Fruit fly (Drosophila melanogaster) whole organism, embryonic: ENCODE data around the gene Ipo9.

Experiments used
- CG10543 ChIP-seq: fragments of 200-800 bp; sonication (Bioruptor generic); optimal IDR thresholded peaks from 3 replicates; lab custom pipeline; 2017; ENCODE audit warnings: missing biosample characterization, mild to moderate bottlenecking, missing genetic modification characterization, moderate library complexity
- CG10565 ChIP-seq: fragments of 200-800 bp; sonication (Bioruptor generic); optimal IDR thresholded peaks from 3 replicates; lab custom pipeline; 2016; ENCODE audit warnings: missing biosample characterization, mild to moderate bottlenecking, missing genetic modification characterization
- CG11085 ChIP-seq: fragments of 200-800 bp; sonication (Bioruptor generic); IDR thresholded peaks from 2 replicates; pipeline ENCODE4 v1.3.6; 2022; ENCODE audit warnings: missing biosample characterization, missing genetic modification characterization
- CG12299 ChIP-seq: fragments of 200-800 bp; sonication (Bioruptor generic); optimal IDR thresholded peaks from 2 replicates; lab custom pipeline; 2018; ENCODE audit warnings: missing biosample characterization, mild to moderate bottlenecking, missing genetic modification characterization
- CG13894 ChIP-seq: fragments of 200-800 bp; sonication (Bioruptor generic); optimal IDR thresholded peaks from 3 replicates; lab custom pipeline; 2018; ENCODE audit warnings: missing biosample characterization, mild to moderate bottlenecking, missing genetic modification characterization, moderate library complexity
- CG15011 ChIP-seq: fragments of 200-800 bp; sonication (Bioruptor generic); optimal IDR thresholded peaks from 3 replicates; lab custom pipeline; 2018; ENCODE audit warnings: missing biosample characterization, mild to moderate bottlenecking, missing genetic modification characterization
- CG1602 ChIP-seq: fragments of 200-800 bp; sonication (Bioruptor generic); optimal IDR thresholded peaks from 3 replicates; lab custom pipeline; 2016; ENCODE audit warnings: missing biosample characterization, missing genetic modification characterization
- CG1792 ChIP-seq: fragments of 200-800 bp; sonication (Bioruptor generic); optimal IDR thresholded peaks from 2 replicates; lab custom pipeline; 2016; ENCODE audit warnings: missing biosample characterization, missing genetic modification characterization
- CG18476 ChIP-seq: fragments of 200-800 bp; sonication (Bioruptor generic); optimal IDR thresholded peaks from 2 replicates; lab custom pipeline; 2016; ENCODE audit warnings: missing biosample characterization, mild to moderate bottlenecking, missing genetic modification characterization
- CG32767 ChIP-seq: fragments of 200-800 bp; sonication (Bioruptor generic); IDR thresholded peaks from 2 replicates; pipeline ENCODE4 v1.3.6; 2022; ENCODE audit warnings: missing biosample characterization, missing genetic modification characterization
- CG3726 ChIP-seq: fragments of 200-800 bp; sonication (Bioruptor generic); IDR thresholded peaks from 3 replicates; pipeline ENCODE4, ENCODE4 v1.3.6; 2022; ENCODE audit warnings: missing biosample characterization, missing genetic modification characterization
- CG4617 ChIP-seq: fragments of 200-800 bp; sonication (Bioruptor generic); optimal IDR thresholded peaks from 3 replicates; lab custom pipeline; 2016; ENCODE audit warnings: missing biosample characterization, missing genetic modification characterization, borderline replicate concordance
- CG6175 ChIP-seq: fragments of 200-800 bp; sonication (Bioruptor generic); IDR thresholded peaks from 3 replicates; pipeline ENCODE4 v1.3.6; 2022; ENCODE audit warnings: missing biosample characterization, missing genetic modification characterization
- CG6254 ChIP-seq: fragments of 200-800 bp; sonication (Bioruptor generic); optimal IDR thresholded peaks from 3 replicates; lab custom pipeline; 2017; ENCODE audit warnings: mild to moderate bottlenecking, missing biosample characterization, missing genetic modification reagents, missing genetic modification characterization
- CG6689 ChIP-seq: fragments of 200-800 bp; sonication (Bioruptor generic); IDR thresholded peaks from 2 replicates; pipeline ENCODE4 v1.3.6; 2022; ENCODE audit warnings: missing biosample characterization, missing genetic modification characterization
- CG7556 ChIP-seq: fragments of 200-800 bp; sonication (Bioruptor generic); optimal IDR thresholded peaks from 2 replicates; lab custom pipeline; 2017; ENCODE audit warnings: missing biosample characterization, mild to moderate bottlenecking, missing genetic modification characterization
- CG9727 ChIP-seq: fragments of 200-800 bp; sonication (Bioruptor generic); optimal IDR thresholded peaks from 3 replicates; lab custom pipeline; 2017; ENCODE audit warnings: missing biosample characterization, mild to moderate bottlenecking, missing genetic modification characterization
- CG9797 ChIP-seq: fragments of 200-800 bp; sonication (Bioruptor generic); optimal IDR thresholded peaks from 3 replicates; lab custom pipeline; 2018; ENCODE audit warnings: missing biosample characterization, mild to moderate bottlenecking, missing genetic modification characterization
- CG9932 ChIP-seq: fragments of 200-800 bp; sonication (Bioruptor generic); IDR thresholded peaks from 2 replicates; pipeline ENCODE4 v1.3.6; 2022; ENCODE audit warnings: missing biosample characterization, missing genetic modification characterization
- D19A ChIP-seq: fragments of 200-800 bp; optimal IDR thresholded peaks from 3 replicates; lab custom pipeline; 2019; ENCODE audit warnings: missing biosample characterization, mild to moderate bottlenecking, missing genetic modification characterization, moderate library complexity
- Dek ChIP-seq: fragments of 200-800 bp; sonication (Bioruptor generic); optimal IDR thresholded peaks from 3 replicates; lab custom pipeline; 2019; ENCODE audit warnings: missing biosample characterization, mild to moderate bottlenecking, missing genetic modification characterization, moderate library complexity
- E2f1 ChIP-seq: fragments of 200-800 bp; sonication (Bioruptor generic); IDR thresholded peaks from 2 replicates; pipeline ENCODE4 v1.3.6; 2022; ENCODE audit warnings: missing biosample characterization, missing genetic modification characterization
- E2f2 ChIP-seq: fragments of 200-800 bp; sonication (Bioruptor generic); IDR thresholded peaks from 2 replicates; pipeline ENCODE4 v1.3.6; 2022; ENCODE audit warnings: missing biosample characterization, missing genetic modification characterization
- Gsc ChIP-seq: fragments of 200-800 bp; sonication (Bioruptor generic); IDR thresholded peaks from 2 replicates; pipeline ENCODE4 v1.3.6; 2022; ENCODE audit warnings: missing biosample characterization, missing genetic modification characterization
- Jarid2 ChIP-seq: fragments of 200-800 bp; sonication (Bioruptor generic); optimal IDR thresholded peaks from 3 replicates; lab custom pipeline; 2017; ENCODE audit warnings: mild to moderate bottlenecking, missing biosample characterization, missing genetic modification reagents, missing genetic modification characterization
- Lpt ChIP-seq: fragments of >200 bp; optimal IDR thresholded peaks from 2 replicates; lab custom pipeline; 2018; ENCODE audit warnings: missing biosample characterization, missing genetic modification characterization
- MBD-R2 ChIP-seq: fragments of 200-800 bp; sonication (Bioruptor generic); IDR thresholded peaks from 2 replicates; pipeline ENCODE4 v1.3.6; 2022; ENCODE audit warnings: missing biosample characterization, missing genetic modification characterization
- Max ChIP-seq: fragments of 200-800 bp; sonication (Bioruptor generic); optimal IDR thresholded peaks from 2 replicates; lab custom pipeline; 2016; ENCODE audit warnings: missing biosample characterization, mild to moderate bottlenecking, missing genetic modification characterization
- Ssrp ChIP-seq: fragments of 200-800 bp; sonication (Bioruptor generic); optimal IDR thresholded peaks from 2 replicates; lab custom pipeline; 2018; ENCODE audit warnings: missing biosample characterization, mild to moderate bottlenecking, missing genetic modification characterization, moderate library complexity
- Vsx1 ChIP-seq: fragments of 200-800 bp; sonication (Bioruptor generic); optimal IDR thresholded peaks from 2 replicates; lab custom pipeline; 2017; ENCODE audit warnings: missing biosample characterization, mild to moderate bottlenecking, missing genetic modification characterization, missing genetic modification reagents
- Xbp1 ChIP-seq: fragments of 200-800 bp; sonication (Bioruptor generic); optimal IDR thresholded peaks from 3 replicates; lab custom pipeline; 2016; ENCODE audit warnings: missing biosample characterization, mild to moderate bottlenecking, missing genetic modification characterization
- ab ChIP-seq: fragments of 200-800 bp; sonication (Bioruptor generic); optimal IDR thresholded peaks from 2 replicates; lab custom pipeline; 2016; ENCODE audit warnings: missing biosample characterization, missing genetic modification characterization
- cad ChIP-seq: fragments of >200 bp; optimal IDR thresholded peaks from 2 replicates; lab custom pipeline; 2017; ENCODE audit warnings: missing biosample characterization, missing genetic modification characterization
- ci ChIP-seq: fragments of 200-800 bp; sonication (Bioruptor generic); IDR thresholded peaks from 3 replicates; pipeline ENCODE4 v1.3.6; 2022; ENCODE audit warnings: missing biosample characterization, missing genetic modification characterization
- disco-r ChIP-seq: fragments of 200-800 bp; sonication (Bioruptor generic); optimal IDR thresholded peaks from 2 replicates; lab custom pipeline; 2016; ENCODE audit warnings: missing biosample characterization, missing genetic modification characterization
- esg ChIP-seq: fragments of 200-800 bp; sonication (Bioruptor generic); conservative IDR thresholded peaks from 2 replicates; pipeline ENCODE4 v1.3.6; 2022; ENCODE audit warnings: missing biosample characterization, missing genetic modification characterization
- gsb-n ChIP-seq: fragments of 200-800 bp; sonication (Bioruptor generic); optimal IDR thresholded peaks from 3 replicates; lab custom pipeline; 2018; ENCODE audit warnings: missing biosample characterization, mild to moderate bottlenecking, missing genetic modification characterization
- gt ChIP-seq: fragments of 200-800 bp; sonication (Bioruptor generic); IDR thresholded peaks from 2 replicates; pipeline ENCODE4 v1.3.6; 2022; ENCODE audit warnings: missing biosample characterization, missing genetic modification characterization
- klu ChIP-seq: fragments of 200-800 bp; sonication (Bioruptor generic); IDR thresholded peaks from 2 replicates; pipeline ENCODE4 v1.3.6; 2022; ENCODE audit warnings: missing biosample characterization, missing genetic modification characterization
- lbe ChIP-seq: fragments of 200-800 bp; sonication (Bioruptor generic); optimal IDR thresholded peaks from 2 replicates; lab custom pipeline; 2016; ENCODE audit warnings: missing biosample characterization, mild to moderate bottlenecking, missing genetic modification characterization
- lov ChIP-seq, 2 experiments: fragments of 200-800 bp in 1 of 2; fragments of >200 bp in 1 of 2; sonication (Bioruptor generic) in 1 of 2; IDR thresholded peaks in 1 of 2; optimal IDR thresholded peaks in 1 of 2; 2 replicates in 1 of 2; 3 replicates in 1 of 2; pipeline versions ENCODE4 v1.3.6 to Lab custom; 2017 to 2022; ENCODE audit warnings: missing biosample characterization in 1 of 2, missing genetic modification characterization in 1 of 2
- nerfin-2 ChIP-seq: fragments of 200-800 bp; sonication (Bioruptor generic); IDR thresholded peaks from 2 replicates; pipeline ENCODE4 v1.3.6; 2022; ENCODE audit warnings: missing biosample characterization, missing genetic modification characterization; ENCODE audit not compliant: partially characterized antibody
- org-1 ChIP-seq: fragments of 200-800 bp; sonication (Bioruptor generic); optimal IDR thresholded peaks from 2 replicates; lab custom pipeline; 2017; ENCODE audit warnings: missing biosample characterization, missing genetic modification characterization
- pros ChIP-seq: fragments of 200-800 bp; sonication (Bioruptor generic); optimal IDR thresholded peaks from 3 replicates; lab custom pipeline; 2019; ENCODE audit warnings: missing biosample characterization, mild to moderate bottlenecking, missing genetic modification characterization, moderate library complexity
- sens ChIP-seq: fragments of 200-800 bp; sonication (Bioruptor generic); peaks from one replicate; lab custom pipeline; 2016; ENCODE audit warnings: missing biosample characterization, missing genetic modification characterization
- slp2 ChIP-seq: fragments of 200-800 bp; sonication (Bioruptor generic); optimal IDR thresholded peaks from 2 replicates; lab custom pipeline; 2016; ENCODE audit warnings: missing biosample characterization, missing genetic modification characterization
- stc ChIP-seq: fragments of 200-800 bp; sonication (Bioruptor generic); IDR thresholded peaks from 2 replicates; pipeline ENCODE4 v1.3.6; 2022; ENCODE audit warnings: missing biosample characterization, missing genetic modification characterization
- tll ChIP-seq, 2 experiments: fragments of 200-800 bp in 1 of 2; fragments of >200 bp in 1 of 2; sonication (Bioruptor generic) in 1 of 2; optimal IDR thresholded peaks; 2 replicates each; lab custom pipeline; 2017 to 2019; ENCODE audit warnings: missing biosample characterization in 2 of 2, missing genetic modification characterization in 2 of 2, mild to moderate bottlenecking in 1 of 2, moderate library complexity in 1 of 2
- vfl ChIP-seq: fragments of 200-800 bp; sonication (Bioruptor generic); optimal IDR thresholded peaks from 2 replicates; lab custom pipeline; 2016; ENCODE audit warnings: missing biosample characterization, missing genetic modification characterization

Gene Ipo9

DNA sequence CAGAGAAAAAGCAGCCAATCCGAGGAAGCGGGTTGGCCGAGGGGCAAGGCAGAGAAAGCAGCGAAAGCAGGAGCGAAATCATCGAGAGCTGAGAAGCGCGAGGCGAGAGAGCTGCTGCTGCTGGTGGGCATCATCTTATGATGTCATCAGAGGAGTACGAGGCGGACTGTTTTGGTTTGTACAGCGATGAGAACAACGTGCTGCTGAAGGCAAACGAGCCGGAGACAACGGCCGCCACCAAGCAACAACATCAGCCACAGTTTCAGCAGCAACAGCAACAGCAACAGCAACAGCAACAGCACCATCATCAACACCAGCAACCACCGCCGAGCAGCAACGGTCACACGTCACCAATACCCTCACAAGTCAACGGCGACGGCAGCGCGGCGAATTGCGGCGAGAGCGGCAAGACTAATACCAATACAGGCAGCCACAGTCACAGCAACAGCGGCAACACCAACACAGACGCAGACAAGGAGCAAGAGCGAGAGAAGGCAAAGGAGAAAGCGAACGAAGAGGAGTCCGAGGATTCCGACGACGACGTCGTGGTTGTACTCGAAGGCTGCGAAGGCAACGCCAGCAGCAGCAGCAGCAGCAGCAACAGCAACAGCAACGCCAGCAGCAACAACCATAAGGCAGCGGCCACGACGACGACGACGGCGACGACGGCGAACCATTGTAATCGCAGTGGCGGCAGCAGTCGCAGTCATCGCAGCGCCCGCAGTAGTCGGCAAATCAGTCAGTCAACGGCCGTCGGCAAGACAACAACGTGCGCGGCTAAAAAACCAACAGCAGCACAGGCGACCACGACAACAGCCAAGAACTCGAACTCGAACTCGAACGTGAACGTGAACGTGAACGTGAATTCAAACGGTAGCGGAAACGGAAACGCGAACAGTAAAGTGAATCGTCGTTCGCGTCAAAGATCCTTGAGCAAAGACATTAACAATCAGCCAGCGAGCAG is 40.0 kb upstream of the Ipo9 start (continued):
- TF ChIP-seq CG4617 (GFP tag; lab: Kevin White, UChicago) (no peak), CG11085 (GFP tag; lab: Robert Waterston, UW) (no peak), pros (peak; percentile 100), vfl (GFP tag; lab: Kevin White, UChicago) (no peak), CG3726 (GFP tag; lab: Robert Waterston, UW) (no peak), CG9797 (GFP tag; lab: Kevin White, UChicago) (no peak), E2f1 (GFP tag; lab: Robert Waterston, UW) (no peak), esg (GFP tag; lab: Robert Waterston, UW) (no peak), lbe (no peak), org-1 (GFP tag; lab: Kevin White, UChicago) (peak; percentile 2), lov (optimal IDR thresholded peaks at IDR 0.05; lab: Kevin White, UChicago) (no peak), lov (GFP tag; IDR thresholded peaks at IDR 0.05; lab: Robert Waterston, UW) (no peak), Ssrp (tag; lab: Kevin White, UChicago) (no peak), CG6689 (GFP tag; lab: Robert Waterston, UW) (no peak), Gsc (GFP tag; lab: Robert Waterston, UW) (no peak), Jarid2 (GFP tag; lab: Kevin White, UChicago) (peak; percentile 99), CG32767 (GFP tag; lab: Robert Waterston, UW) (no peak), ab (GFP tag; lab: Kevin White, UChicago) (no peak), disco-r (GFP tag; lab: Kevin White, UChicago) (peak; percentile 30), klu (GFP tag; lab: Robert Waterston, UW) (no peak), CG10565 (GFP tag; lab: Kevin White, UChicago) (no peak), stc (GFP tag; lab: Robert Waterston, UW) (no peak), gt (no peak), MBD-R2 (no peak), CG10543 (GFP tag; lab: Kevin White, UChicago) (peak; percentile 13), ci (GFP tag; lab: Robert Waterston, UW) (peak; percentile 73; the same call in 2 of the 3 replicates), sens (peak; percentile 70), CG9727 (GFP tag; lab: Kevin White, UChicago) (peak; percentile 55), Max (no peak), Xbp1 (no peak), tll (GFP tag; optimal IDR thresholded peaks at IDR 0.05; lab: Kevin White, UChicago) (peak in 1 of 2 experiments; percentile 96), Lpt (GFP tag; lab: Kevin White, UChicago) (peak; percentile 57), CG1792 (GFP tag; lab: Kevin White, UChicago) (no peak), gsb-n (tag; lab: Kevin White, UChicago) (peak; percentile 33), CG15011 (GFP tag; lab: Kevin White, UChicago) (no peak), nerfin-2 (GFP tag; lab: Robert Waterston, UW) (no peak), cad (no peak), CG1602 (GFP tag; lab: Kevin White, UChicago) (no peak), slp2 (GFP tag; lab: Kevin White, UChicago) (no peak), CG18476 (no peak), Dek (tag; lab: Kevin White, UChicago) (no peak), CG7556 (GFP tag; lab: Kevin White, UChicago) (no peak), CG9932 (GFP tag; lab: Robert Waterston, UW) (no peak), E2f2 (GFP tag; lab: Robert Waterston, UW) (peak; percentile 16; the same call in 1 of the 2 replicates), CG13894 (tag; lab: Kevin White, UChicago) (no peak), CG6254 (GFP tag; lab: Kevin White, UChicago) (no peak), D19A (tag; lab: Kevin White, UChicago) (peak; percentile 1), Vsx1 (no peak), CG6175 (GFP tag; lab: Robert Waterston, UW) (peak; percentile 69; the same call in 2 of the 3 replicates), CG12299 (no peak)
